Worm (Caenorhabditis elegans): ENCODE measurements around the gene K07C5.2.

ce11 chrV:10352928-10353427 is 13.7 kb downstream of the K07C5.2 start, which contains the start of gene nol-56:
- TF ChIP-seq elt-2 (tag; optimal IDR thresholded peaks at IDR 0.05) (no peak), pha-4 (tag; optimal IDR thresholded peaks at IDR 0.05) (no peak), ceh-18 (tag; optimal IDR thresholded peaks at IDR 0.05) (no peak), K09A11.1 (tag; optimal IDR thresholded peaks at IDR 0.05; ENCODE audit: insufficient read depth) (no peak)

Measured in whole organism, late embryonic.